Worm (Caenorhabditis elegans) whole organism, late embryonic: ENCODE results near the gene str-82.

Experiments
- Y22D7AL.16 ChIP-seq: sonication (generic microtip); optimal IDR thresholded peaks from 2 replicates; lab custom pipeline; 2016; ENCODE audit warnings: missing genetic modification characterization, missing compliant biosample characterization
- ceh-30 ChIP-seq: fragments of 150-350 bp; optimal IDR thresholded peaks from 2 replicates; lab custom pipeline; 2014; ENCODE audit warnings: missing biosample characterization, missing genetic modification characterization
- dmd-4 ChIP-seq: sonication (generic microtip); optimal IDR thresholded peaks from 2 replicates; lab custom pipeline; 2016; ENCODE audit warnings: borderline replicate concordance, missing genetic modification characterization, missing compliant biosample characterization
- dve-1 ChIP-seq: sonication (generic microtip); optimal IDR thresholded peaks from 2 replicates; lab custom pipeline; 2017; ENCODE audit warnings: antibody characterized with exemption, mild to moderate bottlenecking, missing genetic modification characterization, missing compliant biosample characterization
- elt-2 ChIP-seq: sonication (generic microtip); optimal IDR thresholded peaks from 2 replicates; lab custom pipeline; 2016; ENCODE audit warnings: missing genetic modification reagents, missing genetic modification characterization, missing compliant biosample characterization
- fkh-10 ChIP-seq: fragments of 150-350 bp; optimal IDR thresholded peaks from 2 replicates; lab custom pipeline; 2014; ENCODE audit warnings: missing biosample characterization, missing genetic modification reagents, missing genetic modification characterization
- hlh-30 ChIP-seq: sonication (generic microtip); optimal IDR thresholded peaks from 2 replicates; lab custom pipeline; 2017; ENCODE audit warnings: antibody characterized with exemption, missing genetic modification characterization, missing compliant biosample characterization; ENCODE audit not compliant: insufficient read depth
- hlh-6 ChIP-seq: sonication (generic microtip); optimal IDR thresholded peaks from 2 replicates; lab custom pipeline; 2016; ENCODE audit warnings: missing genotype, missing genetic modification characterization, missing compliant biosample characterization
- lin-11 ChIP-seq: fragments of 200-800 bp; sonication (Bioruptor generic); optimal IDR thresholded peaks from 2 replicates; lab custom pipeline; 2018; ENCODE audit warnings: mild to moderate bottlenecking, missing genetic modification characterization, missing compliant biosample characterization
- npax-4 ChIP-seq: sonication (generic microtip); optimal IDR thresholded peaks from 2 replicates; lab custom pipeline; 2016; ENCODE audit warnings: missing genetic modification characterization, missing compliant biosample characterization
- unc-3 ChIP-seq, 2 experiments: fragments of 200-800 bp in 1 of 2; sonication (Bioruptor generic) in 1 of 2; sonication (generic microtip) in 1 of 2; conservative IDR thresholded peaks in 1 of 2; optimal IDR thresholded peaks in 1 of 2; 2 replicates each; pipeline versions ENCODE4 v1.3.6 to Lab custom; 2016 to 2022; ENCODE audit warnings: missing compliant biosample characterization in 2 of 2, missing genetic modification characterization in 2 of 2, missing genetic modification reagents in 1 of 2
- unc-42 ChIP-seq: sonication (generic microtip); optimal IDR thresholded peaks from 2 replicates; lab custom pipeline; 2016; ENCODE audit warnings: missing genotype, missing genetic modification characterization, missing compliant biosample characterization
- unc-86 ChIP-seq: sonication (generic microtip); optimal IDR thresholded peaks from 2 replicates; lab custom pipeline; 2016; ENCODE audit warnings: missing genetic modification characterization, missing compliant biosample characterization

ce11 chrV:3927522-3927921 is 46.9 kb upstream of the str-82 start:
- TF ChIP-seq dmd-4 (tag; lab: Kevin White, UChicago) (no peak), hlh-30 (tag; lab: Kevin White, UChicago) (no peak), Y22D7AL.16 (tag; lab: Kevin White, UChicago) (no peak), npax-4 (no peak), unc-86 (no peak), fkh-10 (no peak), lin-11 (tag; lab: Kevin White, UChicago) (no peak), unc-42 (tag; lab: Kevin White, UChicago) (no peak), dve-1 (tag; lab: Kevin White, UChicago) (no peak), elt-2 (tag; lab: Kevin White, UChicago) (no peak), unc-3 (GFP tag; conservative IDR thresholded peaks at IDR 0.05; lab: Robert Waterston, UW) (no peak), unc-3 (tag; optimal IDR thresholded peaks at IDR 0.05; lab: Kevin White, UChicago) (no peak), ceh-30 (tag; lab: Kevin White, UChicago) (no peak), hlh-6 (tag; lab: Kevin White, UChicago) (no peak)
